Worm (Caenorhabditis elegans): ENCODE measurements around the gene F15H10.7.

The F15H10.7 gene

DNA sequence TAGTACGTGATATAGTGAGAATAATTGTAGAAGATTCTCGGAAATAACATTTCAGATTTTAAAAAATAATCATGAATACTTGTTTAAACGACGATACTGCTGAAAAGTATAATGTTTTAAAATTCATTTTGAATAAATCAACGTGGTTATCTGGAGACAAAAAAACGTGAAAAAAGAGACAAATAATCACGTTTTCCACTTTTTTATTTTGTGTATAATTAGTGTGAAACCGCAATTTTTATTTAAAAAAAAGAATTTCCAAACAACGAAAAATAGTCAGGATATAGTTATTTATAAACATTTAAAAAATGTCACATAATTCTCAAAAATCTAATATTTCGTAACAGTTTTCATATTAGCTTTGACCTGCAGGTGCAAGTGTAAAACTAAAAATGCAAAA is at the start of gene F15H10.7:
Gene F15H10.7, minus strand, starts transcription at position 101 of the 400 bp plus-strand sequence.
- TF ChIP-seq ama-1 (optimal IDR thresholded peaks at IDR 0.05) = no peak
- no peak for TF ChIP-seq T20F7.1 (GFP tag; optimal IDR thresholded peaks at IDR 0.05)
- no peak for TF ChIP-seq mes-2 (tag; optimal IDR thresholded peaks at IDR 0.05; ENCODE audit: poor library complexity, severe bottlenecking)
- no peak for TF ChIP-seq ceh-20 (GFP tag; IDR thresholded peaks at IDR 0.05)
- TF ChIP-seq F26F4.8 (GFP tag; conservative IDR thresholded peaks at IDR 0.05) = no peak
- TF ChIP-seq lin-1 (GFP tag; IDR thresholded peaks at IDR 0.05) = no peak
- TF ChIP-seq cey-2 (tag; optimal IDR thresholded peaks at IDR 0.05; ENCODE audit: borderline replicate concordance, insufficient read depth) = no peak
- no peak for TF ChIP-seq ctbp-1 (GFP tag; IDR thresholded peaks at IDR 0.05)
- TF ChIP-seq mxl-2 (GFP tag; conservative IDR thresholded peaks at IDR 0.05) = no peak
- no peak for TF ChIP-seq arid-1 (GFP tag; conservative IDR thresholded peaks at IDR 0.05)
- no peak for TF ChIP-seq ces-1 (GFP tag; optimal IDR thresholded peaks at IDR 0.05)
- TF ChIP-seq mxl-3 (GFP tag; optimal IDR thresholded peaks at IDR 0.05) = no peak
- no peak for TF ChIP-seq sdz-12 (GFP tag; optimal IDR thresholded peaks at IDR 0.05)
- TF ChIP-seq D1046.2 (GFP tag; IDR thresholded peaks at IDR 0.05) = no peak
- TF ChIP-seq nhr-76 (tag; optimal IDR thresholded peaks at IDR 0.05) = no peak
- TF ChIP-seq skn-1 (tag; optimal IDR thresholded peaks at IDR 0.05) = no peak
- no peak for TF ChIP-seq ztf-11 (tag; optimal IDR thresholded peaks at IDR 0.05)
- no peak for TF ChIP-seq nhr-48 (tag; optimal IDR thresholded peaks at IDR 0.05)

DNA sequence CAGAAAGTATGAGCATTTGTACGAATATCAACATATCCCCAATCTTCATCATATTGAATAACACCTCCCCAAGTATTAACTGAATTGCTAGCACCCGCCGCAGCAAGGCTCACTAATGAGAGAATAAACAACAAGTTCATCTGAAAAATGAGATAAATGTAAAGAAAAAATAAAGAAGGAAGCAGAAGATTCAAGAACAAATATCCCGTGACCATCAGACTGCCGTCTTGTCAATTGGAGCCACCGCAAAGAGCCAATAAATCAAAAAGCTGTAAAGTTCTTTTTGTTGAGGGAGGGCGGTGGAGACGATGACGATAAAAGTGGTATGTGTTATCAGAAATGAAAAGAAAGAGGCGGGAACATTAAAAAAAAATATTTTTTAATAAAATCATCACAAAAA is 47.3 kb upstream of the F15H10.7 start, which contains the start of gene Y32F6A.5:
Gene Y32F6A.5, minus strand, starts transcription at position 140 of the 400 bp plus-strand sequence.
- TF ChIP-seq unc-62 (GFP tag; optimal IDR thresholded peaks at IDR 0.05 in 1 of 2) (peak in 1 of 2 experiments; percentile 3), unc-62 (tag; optimal IDR thresholded peaks at IDR 0.05) (no peak), daf-16 (GFP tag; optimal IDR thresholded peaks at IDR 0.05) (peak in 1 of 2 experiments; percentile 74), daf-16 (tag; optimal IDR thresholded peaks at IDR 0.05) (no peak), php-3 (GFP tag; IDR thresholded peaks at IDR 0.05) (no peak), nhr-11 (tag; optimal IDR thresholded peaks at IDR 0.05) (peak; percentile 51), ama-1 (optimal IDR thresholded peaks at IDR 0.05) (no peak), ZK337.2 (GFP tag; IDR thresholded peaks at IDR 0.05) (no peak), lsy-2 (tag; optimal IDR thresholded peaks at IDR 0.05) (peak in 1 of 2 experiments; percentile 2), ceh-20 (GFP tag; IDR thresholded peaks at IDR 0.05) (peak; percentile 65), hlh-11 (tag; optimal IDR thresholded peaks at IDR 0.05) (peak; percentile 54), attf-4 (tag; optimal IDR thresholded peaks at IDR 0.05) (no peak), mdt-29 (GFP tag; IDR thresholded peaks at IDR 0.05) (peak; percentile 71; the same call in 1 of the 2 replicates), hif-1 (tag; optimal IDR thresholded peaks at IDR 0.05) (peak in 1 of 2 experiments; percentile 24)

DNA sequence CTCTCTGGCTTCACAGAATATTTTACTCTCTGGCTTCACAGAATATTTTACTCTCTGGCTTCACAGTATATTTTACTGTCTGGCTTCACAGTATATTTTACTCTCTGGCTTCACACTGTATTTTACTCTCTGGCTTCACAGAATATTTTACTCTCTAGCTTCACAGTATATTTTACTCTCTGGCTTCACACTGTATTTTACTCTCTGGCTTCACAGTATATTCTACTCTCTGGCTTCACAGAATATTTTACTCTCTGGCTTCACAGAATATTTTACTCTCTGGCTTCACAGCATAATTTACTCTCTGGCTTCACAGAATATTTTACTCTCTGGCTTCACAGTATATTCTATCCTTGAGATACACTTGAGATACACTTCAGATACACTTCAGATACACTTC is 44.1 kb upstream of the F15H10.7 start:
- TF ChIP-seq lim-7 (GFP tag; IDR thresholded peaks at IDR 0.05) = peak; percentile 62; the same call in 1 of the 2 replicates
- TF ChIP-seq ctbp-1 (GFP tag; IDR thresholded peaks at IDR 0.05) = 0 out of 2 replicates have a peak, but pooled peaks have one; percentile 11
- TF ChIP-seq mxl-2 (GFP tag; conservative IDR thresholded peaks at IDR 0.05) = 0 out of 2 replicates have a peak, but pooled peaks have one; percentile 22
- TF ChIP-seq madf-5 (GFP tag; IDR thresholded peaks at IDR 0.05) = peak in 1 of 2 experiments; percentile 74; a peak in 1 of 4 replicates
- TF ChIP-seq Y105C5A.15 (GFP tag; IDR thresholded peaks at IDR 0.05) = peak; percentile 61; the same call in 1 of the 2 replicates
- 0 out of 2 replicates have a peak, but pooled peaks have one; percentile 16 for TF ChIP-seq lin-1 (GFP tag; IDR thresholded peaks at IDR 0.05)
- peak; percentile 89 for TF ChIP-seq F26F4.8 (GFP tag; conservative IDR thresholded peaks at IDR 0.05)

DNA sequence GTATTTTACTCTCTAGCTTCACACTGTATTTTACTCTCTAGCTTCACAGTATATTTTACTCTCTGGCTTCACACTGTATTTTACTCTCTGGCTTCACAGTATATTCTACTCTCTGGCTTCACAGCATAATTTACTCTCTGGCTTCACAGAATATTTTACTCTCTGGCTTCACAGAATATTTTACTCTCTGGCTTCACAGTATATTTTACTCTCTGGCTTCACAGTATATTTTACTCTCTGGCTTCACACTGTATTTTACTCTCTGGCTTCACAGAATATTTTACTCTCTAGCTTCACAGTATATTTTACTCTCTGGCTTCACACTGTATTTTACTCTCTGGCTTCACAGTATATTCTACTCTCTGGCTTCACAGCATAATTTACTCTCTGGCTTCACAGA is 43.7 kb upstream of the F15H10.7 start:
- 0 out of 2 replicates have a peak, but pooled peaks have one; percentile 9 for TF ChIP-seq dmd-6 (GFP tag; IDR thresholded peaks at IDR 0.05)

Measured in whole organism, L4 larva.